Worm (Caenorhabditis elegans): ENCODE measurements around the gene F56C3.10.

Gene F56C3.10

DNA sequence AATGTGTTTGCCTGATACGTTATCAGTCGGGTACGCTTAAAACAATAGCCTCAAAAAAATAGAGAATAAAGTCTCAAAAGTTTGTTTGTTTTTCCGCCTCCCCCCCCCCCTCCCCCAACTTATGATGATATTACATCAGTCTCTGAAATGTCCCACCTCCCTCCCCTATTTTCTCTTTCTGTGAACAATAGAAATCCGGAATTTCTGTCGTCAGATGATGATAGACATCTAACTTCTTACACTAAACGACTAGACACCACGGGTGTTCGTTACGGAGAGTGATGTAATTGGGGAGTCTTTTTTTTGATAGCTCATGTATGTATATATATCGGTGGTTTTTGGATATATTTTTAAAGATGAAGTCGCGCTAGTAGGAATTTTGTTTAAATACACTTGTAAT lies 13.0 kb upstream of the F56C3.10 start:
- TF ChIP-seq lin-15B (tag; optimal IDR thresholded peaks at IDR 0.05) (no peak), skn-1 (tag; optimal IDR thresholded peaks at IDR 0.05) (peak; percentile 46), efl-1 (optimal IDR thresholded peaks at IDR 0.05) (no peak), efl-1 (GFP tag; optimal IDR thresholded peaks at IDR 0.05 in 1 of 2) (peak in 1 of 2 experiments; percentile 3)

DNA sequence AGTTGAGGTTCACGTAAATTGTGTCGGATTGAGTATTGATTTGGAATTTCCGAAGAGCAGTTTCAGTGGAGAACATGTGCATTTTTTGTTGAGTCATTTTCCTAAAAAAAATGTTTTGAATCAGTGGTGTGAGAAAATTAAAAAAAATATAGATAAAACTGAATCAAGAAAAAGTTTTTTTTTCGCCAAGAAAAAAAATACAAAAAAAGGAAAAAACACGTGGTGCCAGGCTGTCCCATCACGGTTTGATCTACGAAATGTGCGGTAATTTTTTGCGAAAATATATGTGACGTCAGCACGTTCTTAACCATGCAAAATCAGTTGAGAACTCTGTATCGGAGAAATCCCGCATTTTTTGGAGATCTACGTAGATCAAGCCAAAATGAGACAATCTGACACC lies 12.4 kb upstream of the F56C3.10 start, which contains the start of gene F56C3.9:
Gene F56C3.9 (minus strand): TSS at position 101 of the 400 bp plus-strand sequence.
- TF ChIP-seq dpl-1 (GFP tag; optimal IDR thresholded peaks at IDR 0.05), result no peak
- TF ChIP-seq blmp-1 (tag; optimal IDR thresholded peaks at IDR 0.05), result no peak
- no peak for TF ChIP-seq skn-1 (tag; optimal IDR thresholded peaks at IDR 0.05)
- TF ChIP-seq ceh-82 (tag; optimal IDR thresholded peaks at IDR 0.05), result no peak
- TF ChIP-seq ceh-63 (GFP tag; optimal IDR thresholded peaks at IDR 0.05), result no peak
- TF ChIP-seq nhr-85 (tag), result no peak
- no peak for TF ChIP-seq vab-15 (tag; optimal IDR thresholded peaks at IDR 0.05)
- TF ChIP-seq swsn-7 (tag; optimal IDR thresholded peaks at IDR 0.05), result no peak
- TF ChIP-seq lin-39 (tag; optimal IDR thresholded peaks at IDR 0.05), result no peak
- TF ChIP-seq efl-3 (GFP tag; optimal IDR thresholded peaks at IDR 0.05), result no peak
- TF ChIP-seq aly-2 (tag; optimal IDR thresholded peaks at IDR 0.05), result no peak
- TF ChIP-seq nhr-84 (tag; optimal IDR thresholded peaks at IDR 0.05), result no peak
- TF ChIP-seq zag-1 (tag; optimal IDR thresholded peaks at IDR 0.05), result no peak
- TF ChIP-seq sox-4 (tag; optimal IDR thresholded peaks at IDR 0.05), result no peak
- TF ChIP-seq C04F5.9 (tag; optimal IDR thresholded peaks at IDR 0.05), result no peak

DNA sequence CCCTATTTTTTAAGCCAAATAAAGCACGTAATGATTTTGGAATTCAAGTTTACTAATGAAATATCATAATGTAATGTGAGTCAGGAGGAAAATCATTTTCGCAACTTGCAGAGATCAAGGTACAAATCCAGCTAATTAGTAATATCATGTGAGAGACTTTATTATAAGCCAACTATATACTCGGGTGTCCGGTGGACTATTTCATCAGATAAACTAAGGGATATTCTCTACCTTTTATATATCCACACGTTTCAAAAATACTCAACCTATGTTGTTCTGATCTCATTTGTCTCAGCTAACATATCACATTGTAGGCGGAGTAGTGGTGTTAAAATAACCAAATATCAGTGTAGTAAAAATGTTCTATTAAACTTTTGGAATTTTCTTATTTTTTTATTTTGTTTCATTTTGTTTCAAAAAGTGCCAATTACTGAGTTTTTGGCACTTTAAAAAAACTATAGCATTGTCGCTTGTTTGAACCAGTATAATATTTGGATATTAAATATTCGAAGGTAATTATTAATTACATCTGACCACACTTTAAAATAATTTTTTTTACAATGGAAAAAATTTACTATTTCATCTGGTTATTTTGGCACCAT lies 8.0 kb upstream of the F56C3.10 start:
- TF ChIP-seq nhr-84 (tag; optimal IDR thresholded peaks at IDR 0.05) (no peak), unc-62 (GFP tag; optimal IDR thresholded peaks at IDR 0.05) (no peak), hlh-17 (GFP tag; optimal IDR thresholded peaks at IDR 0.05; ENCODE audit: borderline replicate concordance) (no peak), Y116A8C.19 (tag; optimal IDR thresholded peaks at IDR 0.05; ENCODE audit: borderline replicate concordance) (no peak), mep-1 (tag; optimal IDR thresholded peaks at IDR 0.05) (peak; percentile 73), ceh-63 (GFP tag; optimal IDR thresholded peaks at IDR 0.05) (no peak), nhr-19 (GFP tag; conservative IDR thresholded peaks at IDR 0.05) (peak; percentile 91), C16A3.4 (tag; optimal IDR thresholded peaks at IDR 0.05) (peak; percentile 96), ceh-88 (GFP tag; IDR thresholded peaks at IDR 0.05) (peak; percentile 87), irx-1 (tag; optimal IDR thresholded peaks at IDR 0.05) (peak; percentile 86), elt-3 (tag; optimal IDR thresholded peaks at IDR 0.05) (peak in 4 of 6 experiments; percentile 46 to 94 (median 68)), grh-1 (GFP tag; IDR thresholded peaks at IDR 0.05) (peak; percentile 75), aha-1 (tag; optimal IDR thresholded peaks at IDR 0.05) (no peak), dsc-1 (tag; optimal IDR thresholded peaks at IDR 0.05) (peak; percentile 99), sox-4 (tag; optimal IDR thresholded peaks at IDR 0.05) (peak; percentile 96), nhr-71 (tag; optimal IDR thresholded peaks at IDR 0.05) (peak; percentile 91), aly-2 (tag; optimal IDR thresholded peaks at IDR 0.05) (peak; percentile 74), F16B12.6 (tag; optimal IDR thresholded peaks at IDR 0.05) (no peak), sptf-1 (tag; optimal IDR thresholded peaks at IDR 0.05) (no peak), lin-35 (GFP tag; optimal IDR thresholded peaks at IDR 0.05) (peak; percentile 55 to 83), mab-9 (GFP tag; IDR thresholded peaks at IDR 0.05) (peak; percentile 57), ztf-4 (tag; optimal IDR thresholded peaks at IDR 0.05) (peak; percentile 92), swsn-7 (tag; optimal IDR thresholded peaks at IDR 0.05) (peak; percentile 88), nhr-85 (tag) (peak; percentile 87), fkh-4 (tag; optimal IDR thresholded peaks at IDR 0.05; ENCODE audit: borderline replicate concordance) (peak; percentile 84), ces-1 (GFP tag; optimal IDR thresholded peaks at IDR 0.05) (no peak), blmp-1 (tag; optimal IDR thresholded peaks at IDR 0.05) (no peak), vab-15 (tag; optimal IDR thresholded peaks at IDR 0.05) (peak; percentile 89), unc-30 (tag; optimal IDR thresholded peaks at IDR 0.05) (no peak), nhr-47 (tag; optimal IDR thresholded peaks at IDR 0.05) (peak; percentile 98), alr-1 (tag; optimal IDR thresholded peaks at IDR 0.05; ENCODE audit: borderline replicate concordance) (no peak), ceh-8 (GFP tag; optimal IDR thresholded peaks at IDR 0.05) (peak; percentile 95), snpc-4 (tag; optimal IDR thresholded peaks at IDR 0.05) (peak; percentile 69), fkh-8 (tag; optimal IDR thresholded peaks at IDR 0.05) (peak; percentile 93), lin-13 (GFP tag; optimal IDR thresholded peaks at IDR 0.05) (peak; percentile 86), lin-15B (tag; optimal IDR thresholded peaks at IDR 0.05) (no peak), efl-3 (GFP tag; optimal IDR thresholded peaks at IDR 0.05) (peak; percentile 62), unc-86 (tag; optimal IDR thresholded peaks at IDR 0.05) (peak; percentile 50), sup-37 (GFP tag; optimal IDR thresholded peaks at IDR 0.05) (peak; percentile 65)

Measured in whole organism, L1 larva.